Worm (Caenorhabditis elegans) whole organism, L2 larva: ENCODE data around the gene rps-16.

Source experiments
- C34F6.9 ChIP-seq: fragments of 150-350 bp; optimal IDR thresholded peaks from 2 replicates; lab custom pipeline; 2014; ENCODE audit warnings: missing biosample characterization, missing genetic modification characterization
- F13H6.1 ChIP-seq: sonication (generic microtip); optimal IDR thresholded peaks from 2 replicates; lab custom pipeline; 2016; ENCODE audit warnings: missing genetic modification characterization, missing compliant biosample characterization
- R02D3.7 ChIP-seq: fragments of 150-350 bp; optimal IDR thresholded peaks from 2 replicates; lab custom pipeline; 2014; ENCODE audit warnings: missing biosample characterization, missing genetic modification characterization
- Y55F3AM.14 ChIP-seq: fragments of 200-800 bp; sonication (Bioruptor generic); optimal IDR thresholded peaks from 2 replicates; lab custom pipeline; 2018; ENCODE audit warnings: mild to moderate bottlenecking, missing genetic modification characterization, missing compliant biosample characterization
- ZK546.5 ChIP-seq: sonication (generic microtip); optimal IDR thresholded peaks from 2 replicates; lab custom pipeline; 2017; ENCODE audit warnings: missing biosample characterization, missing genetic modification characterization
- alr-1 ChIP-seq: fragments of 150-350 bp; optimal IDR thresholded peaks from 2 replicates; lab custom pipeline; 2014; ENCODE audit warnings: missing biosample characterization, missing genetic modification characterization
- aly-2 ChIP-seq: fragments of 150-350 bp; optimal IDR thresholded peaks from 2 replicates; lab custom pipeline; 2014; ENCODE audit warnings: missing biosample characterization, missing genetic modification characterization
- blmp-1 ChIP-seq: sonication (generic microtip); optimal IDR thresholded peaks from 2 replicates; lab custom pipeline; 2017; ENCODE audit warnings: missing genetic modification characterization, mild to moderate bottlenecking, missing compliant biosample characterization, antibody characterized with exemption, moderate library complexity; ENCODE audit not compliant: insufficient read depth
- ceh-82 ChIP-seq: fragments of 150-350 bp; optimal IDR thresholded peaks from 2 replicates; lab custom pipeline; 2014; ENCODE audit warnings: missing biosample characterization, missing genetic modification characterization
- crh-2 ChIP-seq: sonication (generic microtip); optimal IDR thresholded peaks from 2 replicates; lab custom pipeline; 2017; ENCODE audit warnings: missing biosample characterization, missing genetic modification characterization
- dmd-4 ChIP-seq: sonication (generic microtip); optimal IDR thresholded peaks from 2 replicates; lab custom pipeline; 2017; ENCODE audit warnings: missing biosample characterization, missing genetic modification characterization
- elt-3 ChIP-seq: sonication (generic microtip); optimal IDR thresholded peaks from 2 replicates; lab custom pipeline; 2017; ENCODE audit warnings: missing biosample characterization, missing genetic modification characterization
- fos-1 ChIP-seq: fragments of 150-350 bp; optimal IDR thresholded peaks from 2 replicates; lab custom pipeline; 2014; ENCODE audit warnings: missing biosample characterization, missing genetic modification characterization
- lin-13 ChIP-seq: fragments of 150-350 bp; optimal IDR thresholded peaks from 2 replicates; lab custom pipeline; 2014; ENCODE audit warnings: missing biosample characterization, missing genetic modification reagents, missing genetic modification characterization
- lin-39 ChIP-seq: fragments of 150-350 bp; optimal IDR thresholded peaks from 2 replicates; lab custom pipeline; 2014; ENCODE audit warnings: missing biosample characterization, missing genetic modification reagents, missing genetic modification characterization
- lsy-2 ChIP-seq, 2 experiments: fragments of 150-350 bp in 1 of 2; sonication (generic microtip) in 1 of 2; optimal IDR thresholded peaks; 2 replicates each; lab custom pipeline; 2014 to 2017; ENCODE audit warnings: missing biosample characterization in 2 of 2, missing genetic modification characterization in 2 of 2
- nhr-10 ChIP-seq: sonication (generic microtip); optimal IDR thresholded peaks from 2 replicates; lab custom pipeline; 2017; ENCODE audit warnings: missing biosample characterization, missing genetic modification characterization
- nhr-11 ChIP-seq: fragments of 150-350 bp; optimal IDR thresholded peaks from 2 replicates; lab custom pipeline; 2014; ENCODE audit warnings: missing biosample characterization, missing genetic modification characterization
- nhr-12 ChIP-seq: fragments of 150-350 bp; optimal IDR thresholded peaks from 2 replicates; lab custom pipeline; 2014; ENCODE audit warnings: missing biosample characterization, missing genetic modification characterization
- nhr-129 ChIP-seq: fragments of 150-350 bp; optimal IDR thresholded peaks from 2 replicates; lab custom pipeline; 2014; ENCODE audit warnings: missing biosample characterization, missing genetic modification characterization
- nhr-21 ChIP-seq: fragments of 150-350 bp; optimal IDR thresholded peaks from 2 replicates; lab custom pipeline; 2014; ENCODE audit warnings: missing biosample characterization, missing genetic modification characterization
- nhr-23 ChIP-seq: fragments of 150-350 bp; optimal IDR thresholded peaks from 2 replicates; lab custom pipeline; 2014; ENCODE audit warnings: missing biosample characterization, missing genetic modification reagents, missing genetic modification characterization
- nhr-237 ChIP-seq: fragments of 150-350 bp; optimal IDR thresholded peaks from 2 replicates; lab custom pipeline; 2014; ENCODE audit warnings: missing biosample characterization, missing genetic modification characterization
- nhr-25 ChIP-seq: fragments of 150-350 bp; sonication (generic microtip); optimal IDR thresholded peaks from 3 replicates; lab custom pipeline; 2014; ENCODE audit warnings: missing biosample characterization, missing genetic modification characterization
- nhr-77 ChIP-seq: fragments of 150-350 bp; optimal IDR thresholded peaks from 2 replicates; lab custom pipeline; 2014; ENCODE audit warnings: missing biosample characterization, missing genetic modification characterization
- peb-1 ChIP-seq: fragments of 150-350 bp; optimal IDR thresholded peaks from 2 replicates; lab custom pipeline; 2014; ENCODE audit warnings: missing biosample characterization, missing genetic modification characterization
- sem-4 ChIP-seq: fragments of 150-350 bp; optimal IDR thresholded peaks from 2 replicates; lab custom pipeline; 2014; ENCODE audit warnings: missing biosample characterization, missing genetic modification reagents, missing genetic modification characterization
- sma-3 ChIP-seq: sonication (generic microtip); optimal IDR thresholded peaks from 2 replicates; lab custom pipeline; 2016; ENCODE audit warnings: missing genetic modification reagents, missing genetic modification characterization, missing compliant biosample characterization
- sma-9 ChIP-seq, 2 experiments: fragments of 150-350 bp in 1 of 2; sonication (generic microtip) in 1 of 2; optimal IDR thresholded peaks; 2 replicates each; lab custom pipeline; 2014 to 2016; ENCODE audit warnings: missing genetic modification characterization in 2 of 2, mild to moderate bottlenecking in 1 of 2, missing biosample characterization in 1 of 2, missing compliant biosample characterization in 1 of 2, missing genetic modification reagents in 1 of 2, moderate library complexity in 1 of 2
- snpc-4 ChIP-seq: fragments of 150-350 bp; optimal IDR thresholded peaks from 2 replicates; lab custom pipeline; 2014; ENCODE audit warnings: missing biosample characterization, missing genetic modification characterization
- unc-39 ChIP-seq: fragments of 150-350 bp; optimal IDR thresholded peaks from 2 replicates; lab custom pipeline; 2014; ENCODE audit warnings: missing biosample characterization, missing genetic modification characterization
- unc-55 ChIP-seq: fragments of 150-350 bp; sonication (generic microtip); optimal IDR thresholded peaks from 3 replicates; lab custom pipeline; 2014; ENCODE audit warnings: missing biosample characterization, missing genetic modification reagents, missing genetic modification characterization
- unc-62 ChIP-seq: fragments of 150-350 bp; optimal IDR thresholded peaks from 2 replicates; lab custom pipeline; 2014; ENCODE audit warnings: missing biosample characterization, missing genetic modification reagents, missing genetic modification characterization
- zag-1 ChIP-seq: fragments of 150-350 bp; optimal IDR thresholded peaks from 2 replicates; lab custom pipeline; 2014; ENCODE audit warnings: missing biosample characterization, missing genetic modification characterization
- ztf-1 ChIP-seq: fragments of 200-800 bp; sonication (Bioruptor generic); conservative IDR thresholded peaks from 2 replicates; pipeline ENCODE4 v1.3.6; 2022; ENCODE audit warnings: missing genetic modification characterization, missing compliant biosample characterization
- ztf-11 ChIP-seq: sonication (generic microtip); optimal IDR thresholded peaks from 2 replicates; lab custom pipeline; 2017; ENCODE audit warnings: missing biosample characterization, missing genetic modification characterization
- ztf-4 ChIP-seq: fragments of 150-350 bp; optimal IDR thresholded peaks from 2 replicates; lab custom pipeline; 2014; ENCODE audit warnings: missing biosample characterization, missing genetic modification characterization

Gene rps-16

ce11 chrV:14979937-14980336, 20.4 kb downstream of the rps-16 start, which contains the start of gene xbx-1:
xbx-1 (plus strand) TSS chrV:14980237.
- TF ChIP-seq Y55F3AM.14 (GFP tag; lab: Kevin White, UChicago) (no peak), nhr-21 (tag; lab: Kevin White, UChicago) (no peak), nhr-12 (tag; lab: Kevin White, UChicago) (no peak), nhr-237 (no peak), fos-1 (tag; lab: Kevin White, UChicago) (no peak), nhr-129 (no peak), zag-1 (tag; lab: Kevin White, UChicago) (no peak), ztf-11 (tag; lab: Kevin White, UChicago) (no peak), nhr-25 (tag; lab: Kevin White, UChicago) (no peak), sma-9 (GFP tag; optimal IDR thresholded peaks at IDR 0.05; lab: Kevin White, UChicago) (no peak), sma-9 (tag; optimal IDR thresholded peaks at IDR 0.05; lab: Kevin White, UChicago) (no peak), ztf-4 (tag; lab: Kevin White, UChicago) (no peak)

- TF ChIP-seq unc-55 (GFP tag; lab: Kevin White, UChicago), result no peak
- TF ChIP-seq nhr-11 (tag; lab: Kevin White, UChicago), result no peak
- no peak for TF ChIP-seq lin-13 (GFP tag; lab: Kevin White, UChicago)
- no peak for TF ChIP-seq dmd-4
Measured at ce11 chrV:14978205-14978751, 22.1 kb downstream of the rps-16 start, which contains the start of the genes grd-12 and F02D8.1. grd-12 (plus strand) TSS chrV:14978505. F02D8.1 (minus strand) TSS chrV:14978701.

- TF ChIP-seq nhr-237 (no peak), snpc-4 (no peak), lin-39 (tag; lab: Kevin White, UChicago) (no peak), unc-62 (GFP tag; lab: Kevin White, UChicago) (no peak), nhr-10 (no peak), nhr-23 (tag; lab: Kevin White, UChicago) (no peak), F13H6.1 (tag; lab: Kevin White, UChicago) (no peak), elt-3 (no peak), sma-3 (GFP tag; lab: Kevin White, UChicago) (no peak), nhr-11 (tag; lab: Kevin White, UChicago) (no peak), zag-1 (tag; lab: Kevin White, UChicago) (no peak)
Measured at ce11 chrV:14971136-14971535, 29.2 kb downstream of the rps-16 start, which contains the start of gene nlp-59. nlp-59 (plus strand) TSS chrV:14971436.

ce11 chrV:14955676-14956075, 44.7 kb downstream of the rps-16 start, which contains the start of gene F02D8.9:
F02D8.9 (minus strand) TSS chrV:14955776.
- TF ChIP-seq crh-2 (no peak), unc-62 (GFP tag; lab: Kevin White, UChicago) (no peak), lin-13 (GFP tag; lab: Kevin White, UChicago) (no peak), zag-1 (tag; lab: Kevin White, UChicago) (no peak), elt-3 (no peak), R02D3.7 (no peak), C34F6.9 (tag; lab: Kevin White, UChicago) (no peak), aly-2 (tag; lab: Kevin White, UChicago) (no peak), ztf-1 (GFP tag; lab: Robert Waterston, UW) (no peak), sem-4 (tag; lab: Kevin White, UChicago) (no peak), peb-1 (tag; lab: Kevin White, UChicago) (no peak), blmp-1 (tag; lab: Kevin White, UChicago) (no peak), ztf-4 (tag; lab: Kevin White, UChicago) (no peak), unc-39 (tag; lab: Kevin White, UChicago) (no peak), ZK546.5 (tag; lab: Kevin White, UChicago) (no peak), nhr-12 (tag; lab: Kevin White, UChicago) (no peak), Y55F3AM.14 (GFP tag; lab: Kevin White, UChicago) (no peak)

ce11 chrV:14954633-14955032, 45.7 kb downstream of the rps-16 start, which contains the start of gene C30G7.5:
C30G7.5 (minus strand) TSS chrV:14954733.
- TF ChIP-seq sma-9 (GFP tag; optimal IDR thresholded peaks at IDR 0.05; lab: Kevin White, UChicago) (no peak), sma-9 (tag; optimal IDR thresholded peaks at IDR 0.05; lab: Kevin White, UChicago) (no peak), alr-1 (tag; lab: Kevin White, UChicago) (no peak), ceh-82 (tag; lab: Kevin White, UChicago) (no peak), unc-62 (GFP tag; lab: Kevin White, UChicago) (no peak), nhr-21 (tag; lab: Kevin White, UChicago) (no peak), fos-1 (tag; lab: Kevin White, UChicago) (no peak), lsy-2 (tag; optimal IDR thresholded peaks at IDR 0.05; lab: Kevin White, UChicago) (no peak), C34F6.9 (tag; lab: Kevin White, UChicago) (no peak), sem-4 (tag; lab: Kevin White, UChicago) (no peak), dmd-4 (no peak), peb-1 (tag; lab: Kevin White, UChicago) (no peak), lin-13 (GFP tag; lab: Kevin White, UChicago) (no peak), crh-2 (no peak), nhr-129 (no peak), nhr-77 (no peak), F13H6.1 (tag; lab: Kevin White, UChicago) (no peak), nhr-11 (tag; lab: Kevin White, UChicago) (no peak), nhr-23 (tag; lab: Kevin White, UChicago) (no peak)
- TF ChIP-seq, all 48 proteins: peak for 0
